Worm (Caenorhabditis elegans): ENCODE measurements around the gene spas-1.

DNA sequence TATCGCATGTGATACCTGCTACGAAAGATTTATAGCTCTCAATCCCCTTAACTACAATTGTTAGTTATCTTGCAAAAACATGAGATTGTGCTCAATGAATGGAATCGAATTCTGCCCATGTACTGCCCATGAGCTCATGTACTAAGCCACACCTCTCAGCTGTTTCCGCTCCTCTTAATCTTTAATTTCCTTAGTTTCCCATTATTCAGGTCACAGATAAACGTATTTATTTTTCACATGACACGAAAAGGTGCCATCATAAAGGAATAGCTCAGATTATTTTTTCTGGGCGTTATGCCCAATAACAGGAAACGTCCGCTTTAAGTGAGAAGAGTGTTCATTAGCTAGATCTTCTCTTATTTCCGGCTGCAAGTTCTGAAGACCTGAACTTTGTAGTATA is 10.4 kb downstream of the spas-1 start:
- TF ChIP-seq mep-1 (tag; optimal IDR thresholded peaks at IDR 0.05) (no peak), ctbp-1 (GFP tag; IDR thresholded peaks at IDR 0.05) (no peak), ama-1 (optimal IDR thresholded peaks at IDR 0.05) (no peak), pha-4 (GFP tag; IDR thresholded peaks at IDR 0.05) (no peak), pha-4 (tag; optimal IDR thresholded peaks at IDR 0.05) (no peak), snpc-4 (tag; optimal IDR thresholded peaks at IDR 0.05) (no peak), lir-3 (tag; optimal IDR thresholded peaks at IDR 0.05) (no peak), nhr-11 (tag; optimal IDR thresholded peaks at IDR 0.05) (no peak)

All from whole organism, L4 larva.